Worm (Caenorhabditis elegans) whole organism, early embryonic: ENCODE measurements around the gene msp-40.
"Not testable (repeated sequence)": the region's sequence is repeated elsewhere in the genome, so short reads cannot be mapped to it uniquely, and the experiment has no call there.

Experiments used
- B0310.2 ChIP-seq: sonication (generic microtip); optimal IDR thresholded peaks from 2 replicates; lab custom pipeline; 2016; ENCODE audit warnings: mild to moderate bottlenecking, missing genetic modification characterization, missing compliant biosample characterization
- F13C5.2 ChIP-seq: sonication (generic microtip); optimal IDR thresholded peaks from 2 replicates; lab custom pipeline; 2017; ENCODE audit warnings: mild to moderate bottlenecking, missing genetic modification characterization, inconsistent platforms, missing compliant biosample characterization
- aly-1 ChIP-seq: sonication (generic microtip); optimal IDR thresholded peaks from 2 replicates; lab custom pipeline; 2016; ENCODE audit warnings: missing genetic modification characterization, missing compliant biosample characterization
- ama-1 ChIP-seq: fragments of 150-350 bp; optimal IDR thresholded peaks from 2 replicates; lab custom pipeline; 2014
- ceh-13 ChIP-seq: fragments of 200-800 bp; sonication (Bioruptor generic); optimal IDR thresholded peaks from 2 replicates; lab custom pipeline; 2018; ENCODE audit warnings: mild to moderate bottlenecking, missing genetic modification characterization, missing compliant biosample characterization
- ceh-36 ChIP-seq: sonication (generic microtip); optimal IDR thresholded peaks from 2 replicates; lab custom pipeline; 2016; ENCODE audit warnings: missing genetic modification characterization, inconsistent platforms, missing compliant biosample characterization
- ets-7 ChIP-seq: sonication (generic microtip); optimal IDR thresholded peaks from 2 replicates; lab custom pipeline; 2016; ENCODE audit warnings: missing genotype, missing genetic modification characterization, missing compliant biosample characterization
- flt-1 ChIP-seq: fragments of 200-800 bp; sonication (Bioruptor generic); IDR thresholded peaks from 2 replicates; pipeline ENCODE4 v1.3.6; 2022; ENCODE audit warnings: missing genetic modification characterization, missing compliant biosample characterization
- hmbx-1 ChIP-seq: sonication (generic microtip); optimal IDR thresholded peaks from 2 replicates; lab custom pipeline; 2016; ENCODE audit warnings: mild to moderate bottlenecking, missing genetic modification characterization, missing compliant biosample characterization
- hmg-4 ChIP-seq: fragments of 200-800 bp; sonication (Bioruptor generic); optimal IDR thresholded peaks from 2 replicates; lab custom pipeline; 2018; ENCODE audit warnings: mild to moderate bottlenecking, missing genetic modification characterization, missing compliant biosample characterization
- hnd-1 ChIP-seq: sonication (generic microtip); optimal IDR thresholded peaks from 2 replicates; lab custom pipeline; 2016; ENCODE audit warnings: missing genetic modification characterization, missing compliant biosample characterization
- pes-1 ChIP-seq: fragments of 200-800 bp; sonication (Bioruptor generic); IDR thresholded peaks from 2 replicates; pipeline ENCODE4 v1.3.6; 2022; ENCODE audit warnings: missing genetic modification reagents, missing genetic modification characterization, missing compliant biosample characterization
- scrt-1 ChIP-seq: fragments of 200-800 bp; sonication (Bioruptor generic); IDR thresholded peaks from 2 replicates; pipeline ENCODE4 v1.3.6; 2022; ENCODE audit warnings: missing genetic modification characterization, missing compliant biosample characterization
- sea-1 ChIP-seq: fragments of 200-800 bp; sonication (Bioruptor generic); conservative IDR thresholded peaks from 2 replicates; pipeline ENCODE4 v1.3.6; 2022; ENCODE audit warnings: missing genetic modification characterization, missing compliant biosample characterization
- tbx-11 ChIP-seq: fragments of 200-800 bp; sonication (Bioruptor generic); IDR thresholded peaks from 2 replicates; pipeline ENCODE4 v1.3.6; 2022; ENCODE audit warnings: missing genetic modification characterization, missing compliant biosample characterization
- tbx-37 ChIP-seq: fragments of 200-800 bp; sonication (Bioruptor generic); conservative IDR thresholded peaks from 2 replicates; pipeline ENCODE4 v1.3.6; 2022; ENCODE audit warnings: missing genetic modification reagents, missing genetic modification characterization, missing compliant biosample characterization
- tra-4 ChIP-seq: sonication (generic microtip); optimal IDR thresholded peaks from 2 replicates; lab custom pipeline; 2017; ENCODE audit warnings: missing genetic modification characterization, missing compliant biosample characterization

The msp-40 gene

ce11 chrII:4815356-4815755, 9.9 kb upstream of the msp-40 start:
- TF ChIP-seq ets-7 (tag; lab: Kevin White, UChicago) (no peak), hmbx-1 (tag; lab: Kevin White, UChicago) (no peak), F13C5.2 (tag; lab: Kevin White, UChicago) (no peak), ama-1 (lab: Kevin White, UChicago) (no peak), pes-1 (GFP tag; lab: Robert Waterston, UW) (no peak), hmg-4 (no peak)

DNA sequence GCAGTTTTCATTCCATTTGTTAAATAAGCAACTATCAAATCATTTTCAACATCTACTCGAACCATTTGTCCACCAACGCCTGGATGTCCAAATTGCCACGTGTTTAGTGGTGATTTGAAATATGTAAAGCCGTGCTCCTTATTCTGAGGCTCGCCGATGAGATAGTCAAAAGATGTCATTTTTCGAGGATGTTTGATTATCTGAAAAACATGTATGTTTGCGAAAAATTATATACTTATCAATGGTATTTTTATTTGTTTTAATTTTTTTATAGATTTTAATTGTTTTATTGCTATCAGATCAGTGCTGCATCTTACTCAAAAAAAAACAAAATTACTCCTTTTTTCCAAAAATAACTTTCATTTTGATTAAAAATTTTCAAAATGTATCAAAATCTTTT, 6.4 kb upstream of the msp-40 start:
- TF ChIP-seq hmg-4 (no peak), tbx-11 (GFP tag; lab: Robert Waterston, UW) (no peak)

DNA sequence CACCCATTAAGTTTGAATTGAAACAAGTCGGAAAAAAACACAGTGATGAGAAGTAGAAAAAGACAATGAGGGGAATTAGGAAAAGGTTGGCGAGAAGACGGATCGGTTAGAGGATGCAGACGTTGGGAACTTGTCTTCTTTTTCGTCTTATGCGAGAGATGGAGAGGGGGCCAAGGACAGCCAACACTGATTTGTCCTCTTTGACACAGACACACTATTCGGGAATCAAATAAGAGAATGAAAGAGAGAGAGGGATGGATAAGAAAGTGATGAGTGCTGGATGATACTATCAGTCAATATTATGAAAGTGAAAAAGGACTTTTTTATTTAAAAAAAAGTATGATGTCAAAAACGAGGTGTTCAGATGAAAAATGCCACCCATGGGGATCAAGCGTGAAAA, 3.5 kb upstream of the msp-40 start, which contains the start of gene lact-5:
Gene lact-5 (minus strand): TSS at position 1 of the 400 bp plus-strand sequence.
- TF ChIP-seq ama-1 (lab: Kevin White, UChicago) (no peak), ceh-13 (GFP tag; lab: Kevin White, UChicago) (no peak), pes-1 (GFP tag; lab: Robert Waterston, UW) (no peak), B0310.2 (tag; lab: Kevin White, UChicago) (no peak), hnd-1 (tag; lab: Kevin White, UChicago) (no peak), sea-1 (GFP tag; lab: Robert Waterston, UW) (no peak), tbx-37 (no peak), hmg-4 (no peak), hmbx-1 (tag; lab: Kevin White, UChicago) (no peak), tra-4 (tag; lab: Kevin White, UChicago) (no peak), aly-1 (tag; lab: Kevin White, UChicago) (no peak), flt-1 (GFP tag; lab: Robert Waterston, UW) (no peak), F13C5.2 (tag; lab: Kevin White, UChicago) (no peak), ceh-36 (tag; lab: Kevin White, UChicago) (no peak), scrt-1 (no peak)

- TF ChIP-seq pes-1 (GFP tag; lab: Robert Waterston, UW) (no peak), ceh-13 (GFP tag; lab: Kevin White, UChicago) (no peak), tbx-37 (no peak)
Observed at ce11 chrII:4822610-4823009, 2.6 kb upstream of the msp-40 start.

DNA sequence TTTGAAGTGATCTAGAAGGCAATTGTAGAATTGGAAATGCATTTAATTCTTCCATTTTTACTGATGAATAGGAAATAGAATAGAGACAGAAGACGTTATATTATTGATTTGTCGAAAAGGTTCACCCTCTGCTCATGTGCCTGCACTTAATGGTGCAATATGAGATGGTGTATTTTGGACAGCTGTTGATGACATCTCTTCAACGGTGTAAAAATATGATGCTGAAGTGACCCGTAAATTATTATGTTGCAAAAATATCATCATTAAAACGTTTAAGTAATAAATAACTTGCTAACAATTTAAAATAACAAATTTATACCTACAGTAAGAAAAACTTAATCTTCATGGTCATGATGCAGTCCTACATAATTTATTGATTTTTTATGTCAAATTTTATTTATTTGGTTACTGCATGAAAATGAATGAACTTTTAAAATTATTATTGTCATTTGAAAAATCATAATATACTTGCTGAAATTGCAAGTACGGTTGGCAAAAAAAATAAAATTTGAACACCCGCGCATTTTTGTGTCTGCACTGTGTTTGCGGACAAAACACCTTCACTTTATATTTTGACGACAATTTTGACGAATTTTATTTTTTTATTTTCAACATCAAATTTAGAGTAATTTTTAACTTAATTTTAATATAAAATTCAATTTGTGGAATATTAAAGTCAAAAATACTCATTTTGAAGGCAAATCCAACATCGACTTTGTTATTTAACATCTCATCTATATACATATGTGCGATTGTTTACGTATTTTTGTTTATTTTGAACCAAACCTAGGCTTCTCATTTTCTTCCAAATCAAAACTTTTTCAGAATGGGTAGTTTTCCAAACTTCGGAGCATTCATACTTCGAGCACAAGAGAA, 2.8 kb downstream of the msp-40 start, which contains the start of the genes fbxb-88 and tbck-1:
Gene fbxb-88 (minus strand): TSS at position 151 of the 876 bp plus-strand sequence.
Gene tbck-1 (plus strand): TSS at position 826 of the 876 bp plus-strand sequence.
- TF ChIP-seq F13C5.2 (tag; lab: Kevin White, UChicago): peak; percentile 46
- no peak for TF ChIP-seq pes-1 (GFP tag; lab: Robert Waterston, UW)

DNA sequence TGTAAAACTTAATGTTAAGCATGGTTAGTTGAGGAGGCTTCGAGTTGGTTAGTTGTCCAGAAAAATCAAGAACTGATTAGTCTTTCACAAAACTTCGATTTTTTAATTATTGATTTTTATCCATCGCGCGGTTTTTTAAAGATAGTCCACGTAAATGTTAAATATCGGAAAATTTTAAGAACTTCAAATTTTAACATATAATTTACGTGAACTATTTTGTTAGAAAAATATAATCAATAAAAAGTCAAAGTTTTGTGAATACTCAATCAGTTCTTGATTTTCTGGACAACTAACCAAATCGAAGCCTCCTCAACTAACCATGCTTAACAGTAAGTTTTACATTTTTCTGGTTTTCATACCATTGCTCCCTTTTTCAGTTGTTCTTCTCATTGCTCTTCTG, 9.5 kb downstream of the msp-40 start, which contains the start of the genes C33F10.11 and C33F10.1:
Gene C33F10.11 (minus strand): TSS at position 101 of the 400 bp plus-strand sequence.
Gene C33F10.1 (plus strand): TSS at position 263 of the 400 bp plus-strand sequence.
- TF ChIP-seq hmg-4: no peak
- TF ChIP-seq aly-1 (tag; lab: Kevin White, UChicago): no peak

DNA sequence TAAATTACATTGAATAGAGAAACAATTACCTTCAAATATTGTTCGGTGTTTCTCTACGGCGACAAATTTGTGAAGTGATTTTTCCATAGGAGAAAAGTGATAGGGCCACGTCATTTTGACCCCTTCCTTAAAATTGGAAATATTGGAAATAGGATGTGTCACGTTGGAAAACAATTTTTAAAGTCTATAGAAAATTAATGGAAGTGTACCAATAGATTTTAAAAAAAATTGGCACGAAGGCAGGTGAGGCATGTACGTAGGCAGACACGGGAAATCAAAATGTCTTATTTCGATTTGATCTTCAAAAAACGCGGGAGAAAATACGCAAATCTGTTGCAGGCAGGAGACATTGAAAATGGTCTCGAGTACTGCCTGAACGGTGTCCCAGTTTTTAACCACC, 12.4 kb downstream of the msp-40 start, which contains the start of gene C33F10.12:
Gene C33F10.12 (minus strand): TSS at position 101 of the 400 bp plus-strand sequence.
- TF ChIP-seq scrt-1: no peak
- TF ChIP-seq aly-1 (tag; lab: Kevin White, UChicago): no peak
- TF ChIP-seq ceh-13 (GFP tag; lab: Kevin White, UChicago): no peak
- TF ChIP-seq tbx-37: no peak
- TF ChIP-seq sea-1 (GFP tag; lab: Robert Waterston, UW): no peak
- no peak for TF ChIP-seq flt-1 (GFP tag; lab: Robert Waterston, UW)
- no peak for TF ChIP-seq ceh-36 (tag; lab: Kevin White, UChicago)
- no peak for TF ChIP-seq hnd-1 (tag; lab: Kevin White, UChicago)
- no peak for TF ChIP-seq hmg-4
- no peak for TF ChIP-seq F13C5.2 (tag; lab: Kevin White, UChicago)
- TF ChIP-seq B0310.2 (tag; lab: Kevin White, UChicago): no peak
- TF ChIP-seq hmbx-1 (tag; lab: Kevin White, UChicago): no peak
- no peak for TF ChIP-seq tbx-11 (GFP tag; lab: Robert Waterston, UW)

ce11 chrII:4842143-4842658, 17.0 kb downstream of the msp-40 start, which contains the start of the genes T23B7.2 and nspd-4:
T23B7.2 (minus strand) TSS chrII:4842243.
nspd-4 (plus strand) TSS chrII:4842608.
- not testable (repeated sequence) for TF ChIP-seq scrt-1; tra-4 (tag; lab: Kevin White, UChicago); ets-7 (tag; lab: Kevin White, UChicago)
